Worm (Caenorhabditis elegans) whole organism, midembryonic: ENCODE data around the gene F59B2.13.
"Not testable (repeated sequence)": the region's sequence is repeated elsewhere in the genome, so short reads cannot be mapped to it uniquely, and the experiment has no call there.

Source experiments
- T22C8.4 ChIP-seq: fragments of 200-800 bp; sonication (Bioruptor generic); IDR thresholded peaks from 2 replicates; pipeline ENCODE4 v1.3.6; 2022; ENCODE audit warnings: missing genetic modification characterization, missing compliant biosample characterization
- cog-1 ChIP-seq: sonication (generic microtip); optimal IDR thresholded peaks from 2 replicates; lab custom pipeline; 2016; ENCODE audit warnings: missing genetic modification characterization, missing compliant biosample characterization
- flt-1 ChIP-seq: fragments of 200-800 bp; sonication (Bioruptor generic); IDR thresholded peaks from 2 replicates; pipeline ENCODE4 v1.3.6; 2022; ENCODE audit warnings: missing genetic modification characterization, missing compliant biosample characterization
- klf-2 ChIP-seq: fragments of 200-800 bp; sonication (Bioruptor generic); conservative IDR thresholded peaks from 2 replicates; pipeline ENCODE4 v1.3.6; 2022; ENCODE audit warnings: missing genetic modification reagents, missing genetic modification characterization, missing compliant biosample characterization
- med-1 ChIP-seq: sonication (generic microtip); optimal IDR thresholded peaks from 2 replicates; lab custom pipeline; 2017; ENCODE audit warnings: missing genetic modification characterization, mild to moderate bottlenecking, missing compliant biosample characterization, antibody characterized with exemption, missing genetic modification reagents; ENCODE audit not compliant: insufficient read depth
- ref-1 ChIP-seq: fragments of 200-800 bp; sonication (Bioruptor generic); conservative IDR thresholded peaks from 2 replicates; pipeline ENCODE4 v1.3.6; 2022; ENCODE audit warnings: missing genetic modification reagents, missing genetic modification characterization, missing compliant biosample characterization
- tab-1 ChIP-seq: fragments of 200-800 bp; sonication (Bioruptor generic); IDR thresholded peaks from 2 replicates; pipeline ENCODE4 v1.3.6; 2022; ENCODE audit warnings: missing genetic modification characterization, missing compliant biosample characterization
- ztf-23 ChIP-seq: fragments of 200-800 bp; sonication (Bioruptor generic); IDR thresholded peaks from 2 replicates; pipeline ENCODE4 v1.3.6; 2022; ENCODE audit warnings: missing genetic modification reagents, missing genetic modification characterization, missing compliant biosample characterization
- ztf-29 ChIP-seq: fragments of 200-800 bp; sonication (Bioruptor generic); IDR thresholded peaks from 2 replicates; pipeline ENCODE4 v1.3.6; 2022; ENCODE audit warnings: missing genetic modification reagents, missing genetic modification characterization, missing compliant biosample characterization

F59B2.13 gene

DNA sequence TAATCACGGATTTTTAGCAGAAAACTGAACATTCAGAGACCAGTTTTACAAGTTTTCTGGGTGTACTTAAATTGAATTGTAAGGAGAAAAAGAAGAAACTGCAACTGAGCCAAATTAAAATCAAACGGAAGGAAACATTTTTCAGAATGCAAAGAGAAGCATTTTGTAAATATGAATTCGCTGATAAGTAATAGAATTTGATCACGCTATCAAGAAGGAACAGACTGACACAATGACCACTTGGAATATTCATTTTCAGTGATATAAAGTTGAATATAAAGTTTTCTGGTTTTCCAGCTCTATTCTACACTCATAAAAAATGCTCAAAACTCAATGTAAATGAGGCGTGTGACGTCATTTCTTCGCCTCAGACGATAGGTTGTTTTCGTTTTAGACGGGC is 7.3 kb upstream of the F59B2.13 start:
- no peak for TF ChIP-seq flt-1 (GFP tag; lab: Robert Waterston, UW)
- no peak for TF ChIP-seq tab-1 (GFP tag; lab: Robert Waterston, UW)
- TF ChIP-seq cog-1: no peak

DNA sequence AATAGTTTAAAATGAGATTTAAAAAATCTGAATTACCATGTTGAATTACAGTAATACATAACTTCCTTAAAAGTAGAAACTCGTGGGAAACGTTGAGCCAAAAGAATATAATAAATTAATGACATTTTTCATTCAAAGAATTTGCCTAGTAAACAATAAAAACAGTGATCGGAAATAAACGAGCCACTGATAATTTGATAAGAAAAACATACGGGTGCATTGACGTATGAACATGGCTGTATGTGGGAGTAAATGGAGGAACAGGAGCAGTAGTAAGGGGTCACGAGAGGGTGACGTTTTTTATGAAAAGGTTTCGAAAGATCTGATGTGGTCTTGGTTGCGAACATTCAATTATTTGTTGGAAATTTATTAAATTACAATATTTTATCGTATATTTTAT is 4.0 kb upstream of the F59B2.13 start:
- TF ChIP-seq ref-1 (GFP tag; lab: Robert Waterston, UW) (no peak), T22C8.4 (GFP tag; lab: Robert Waterston, UW) (no peak), ztf-23 (GFP tag; lab: Robert Waterston, UW) (no peak), flt-1 (GFP tag; lab: Robert Waterston, UW) (no peak), ztf-29 (GFP tag; lab: Robert Waterston, UW) (no peak), klf-2 (GFP tag; lab: Robert Waterston, UW) (no peak), cog-1 (no peak)

DNA sequence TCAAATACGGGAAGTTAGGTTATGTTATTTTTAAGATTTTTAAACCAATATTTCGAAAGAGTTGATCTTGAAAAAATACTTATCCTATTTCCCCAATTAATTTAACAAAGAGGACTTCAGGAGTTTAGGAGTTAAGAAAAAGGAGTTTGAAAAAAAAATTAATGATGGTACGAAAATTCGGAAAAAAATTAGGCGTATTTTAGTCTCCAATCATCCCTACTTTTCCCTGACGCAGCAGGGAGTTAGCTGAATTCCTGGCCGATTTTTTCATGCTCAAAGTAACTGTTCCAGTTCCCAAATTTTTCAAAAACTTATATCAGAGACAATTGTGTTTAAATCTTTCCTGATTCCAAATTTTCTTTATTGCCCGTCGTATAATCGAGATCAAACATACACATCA is 3.2 kb downstream of the F59B2.13 start:
- TF ChIP-seq T22C8.4 (GFP tag; lab: Robert Waterston, UW) (no peak), cog-1 (no peak), ztf-23 (GFP tag; lab: Robert Waterston, UW) (no peak), tab-1 (GFP tag; lab: Robert Waterston, UW) (no peak), ref-1 (GFP tag; lab: Robert Waterston, UW) (no peak), klf-2 (GFP tag; lab: Robert Waterston, UW) (no peak), flt-1 (GFP tag; lab: Robert Waterston, UW) (no peak), ztf-29 (GFP tag; lab: Robert Waterston, UW) (no peak), med-1 (GFP tag; lab: Kevin White, UChicago) (no peak)

DNA sequence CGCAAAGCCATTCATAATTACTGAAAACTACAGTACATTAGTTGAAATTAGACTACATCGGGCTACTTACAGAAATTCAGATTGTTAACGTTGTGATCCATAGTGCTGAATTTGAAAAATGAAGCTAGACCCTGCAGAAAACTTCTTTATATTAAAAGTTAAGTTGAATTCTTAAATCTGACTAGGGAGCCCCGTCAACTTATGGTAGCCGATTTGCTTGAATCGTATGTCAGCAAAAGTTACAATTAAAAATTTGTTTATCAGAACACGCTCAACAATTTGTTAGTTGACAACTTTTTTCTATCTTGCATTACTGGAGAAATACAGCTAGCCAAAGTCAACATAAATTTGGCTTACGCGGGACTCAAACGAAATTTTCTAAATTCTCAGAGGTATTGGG is 4.3 kb downstream of the F59B2.13 start, which contains the start of gene F59B2.14:
TSS of gene F59B2.14 (minus strand) at position 101 of the 400 bp plus-strand sequence.
- TF ChIP-seq ref-1 (GFP tag; lab: Robert Waterston, UW) (no peak), T22C8.4 (GFP tag; lab: Robert Waterston, UW) (no peak), ztf-23 (GFP tag; lab: Robert Waterston, UW) (no peak), klf-2 (GFP tag; lab: Robert Waterston, UW) (no peak), ztf-29 (GFP tag; lab: Robert Waterston, UW) (no peak), cog-1 (no peak), tab-1 (GFP tag; lab: Robert Waterston, UW) (no peak), flt-1 (GFP tag; lab: Robert Waterston, UW) (no peak), med-1 (GFP tag; lab: Kevin White, UChicago) (no peak)

DNA sequence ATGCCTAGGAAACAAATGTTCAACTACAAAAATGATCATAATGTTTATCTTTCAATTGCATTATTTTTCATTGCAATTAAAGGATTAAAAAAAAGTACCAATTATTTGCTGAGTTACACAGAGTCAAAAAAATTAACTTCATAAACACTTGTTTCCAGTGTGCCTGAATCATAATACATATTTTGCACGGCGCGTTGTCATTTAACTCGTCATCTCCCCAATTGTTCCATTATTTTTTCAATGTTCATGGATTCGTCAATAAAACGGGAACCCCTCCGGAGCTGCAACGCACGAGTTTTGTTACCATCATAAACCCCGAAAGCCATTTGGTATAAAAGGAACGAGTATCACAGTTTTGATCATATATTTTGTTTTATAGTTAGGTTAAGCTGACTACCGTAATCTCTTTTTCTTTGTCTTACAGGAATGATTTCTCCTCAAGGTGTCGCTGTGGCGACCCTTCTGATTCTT is 9.6 kb downstream of the F59B2.13 start, which contains the start of gene F59B2.12:
TSS of gene F59B2.12 (plus strand) at position 421 of the 471 bp plus-strand sequence.
- no peak for TF ChIP-seq ref-1 (GFP tag; lab: Robert Waterston, UW)
- no peak for TF ChIP-seq klf-2 (GFP tag; lab: Robert Waterston, UW)
- TF ChIP-seq ztf-29 (GFP tag; lab: Robert Waterston, UW): no peak
- no peak for TF ChIP-seq cog-1
- TF ChIP-seq tab-1 (GFP tag; lab: Robert Waterston, UW): no peak
- no peak for TF ChIP-seq med-1 (GFP tag; lab: Kevin White, UChicago)
- TF ChIP-seq T22C8.4 (GFP tag; lab: Robert Waterston, UW): no peak
- TF ChIP-seq ztf-23 (GFP tag; lab: Robert Waterston, UW): no peak
- TF ChIP-seq flt-1 (GFP tag; lab: Robert Waterston, UW): no peak

DNA sequence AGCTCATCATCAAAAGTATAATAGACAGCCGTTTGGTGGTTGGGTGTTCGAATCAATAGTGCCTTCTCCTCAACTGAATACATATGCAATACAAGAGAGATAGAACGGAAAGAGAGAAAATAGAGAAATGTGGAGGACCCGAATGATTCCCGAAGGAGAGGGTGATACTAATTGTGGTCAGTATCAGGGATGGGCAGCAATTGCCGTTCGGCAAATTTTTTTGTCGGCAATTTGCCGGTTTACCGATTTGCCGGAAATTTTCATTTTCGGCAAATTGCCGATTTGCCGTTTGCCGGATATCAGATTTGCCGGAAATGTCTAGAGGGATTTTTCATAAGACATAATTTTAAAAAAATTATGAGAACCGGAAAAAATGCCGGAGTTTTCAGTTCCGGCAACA is 14.5 kb downstream of the F59B2.13 start, which contains the start of gene F59B2.9:
TSS of gene F59B2.9 (minus strand) at position 101 of the 400 bp plus-strand sequence.
- no peak for TF ChIP-seq ref-1 (GFP tag; lab: Robert Waterston, UW)
- TF ChIP-seq T22C8.4 (GFP tag; lab: Robert Waterston, UW): no peak
- no peak for TF ChIP-seq med-1 (GFP tag; lab: Kevin White, UChicago)
- TF ChIP-seq flt-1 (GFP tag; lab: Robert Waterston, UW): no peak
- TF ChIP-seq cog-1: no peak
- no peak for TF ChIP-seq ztf-23 (GFP tag; lab: Robert Waterston, UW)
- no peak for TF ChIP-seq ztf-29 (GFP tag; lab: Robert Waterston, UW)
- no peak for TF ChIP-seq tab-1 (GFP tag; lab: Robert Waterston, UW)
- no peak for TF ChIP-seq klf-2 (GFP tag; lab: Robert Waterston, UW)

DNA sequence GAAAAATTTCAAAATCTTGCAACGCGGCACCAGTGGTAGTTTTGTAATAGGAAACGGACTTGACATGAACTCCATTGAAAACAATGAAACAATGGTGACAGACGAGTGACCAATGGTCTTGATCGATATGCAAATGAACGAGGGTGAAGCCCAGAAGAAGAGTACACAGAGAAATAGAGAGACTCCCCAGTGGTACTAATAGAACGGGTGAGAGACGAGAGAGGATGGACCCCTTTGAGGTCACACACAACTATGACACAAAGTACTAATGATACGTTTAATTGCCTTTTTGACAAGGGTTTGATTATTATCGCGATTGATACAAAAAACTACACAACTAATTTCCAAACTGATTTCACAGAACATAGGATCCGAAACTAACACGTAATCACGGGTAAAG is 16.8 kb downstream of the F59B2.13 start, which contains the start of gene F59B2.8:
TSS of gene F59B2.8 (minus strand) at position 151 of the 400 bp plus-strand sequence.
- TF ChIP-seq flt-1 (GFP tag; lab: Robert Waterston, UW) (0 out of 2 replicates have a peak, but pooled peaks have one; percentile 54), ztf-29 (GFP tag; lab: Robert Waterston, UW) (peak; percentile 23; the same call in 1 of the 2 replicates), cog-1 (no peak)

DNA sequence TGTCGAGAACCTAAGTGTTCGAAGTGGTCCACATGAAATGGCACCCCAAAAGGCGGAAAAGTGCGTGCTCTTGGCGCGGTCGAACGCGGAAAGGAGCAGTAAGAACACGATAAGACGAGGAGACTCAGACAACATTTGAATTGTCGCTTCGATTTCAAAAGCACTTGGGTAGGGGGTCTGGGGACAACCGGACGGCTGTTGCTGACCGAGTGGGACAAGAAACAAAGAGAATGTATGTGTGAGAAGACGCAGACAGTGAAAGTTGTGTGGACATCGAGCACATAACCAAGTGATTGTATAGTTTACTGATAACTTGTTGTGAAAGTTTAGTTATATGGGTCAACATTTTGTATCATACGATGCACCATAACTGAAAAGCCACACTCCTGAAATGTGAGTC is 19.7 kb downstream of the F59B2.13 start:
- TF ChIP-seq tab-1 (GFP tag; lab: Robert Waterston, UW): 0 out of 2 replicates have a peak, but pooled peaks have one; percentile 7
- TF ChIP-seq cog-1: peak; percentile 20
- TF ChIP-seq med-1 (GFP tag; lab: Kevin White, UChicago): no peak
- no peak for TF ChIP-seq klf-2 (GFP tag; lab: Robert Waterston, UW)
- no peak for TF ChIP-seq ztf-23 (GFP tag; lab: Robert Waterston, UW)
- no peak for TF ChIP-seq T22C8.4 (GFP tag; lab: Robert Waterston, UW)

DNA sequence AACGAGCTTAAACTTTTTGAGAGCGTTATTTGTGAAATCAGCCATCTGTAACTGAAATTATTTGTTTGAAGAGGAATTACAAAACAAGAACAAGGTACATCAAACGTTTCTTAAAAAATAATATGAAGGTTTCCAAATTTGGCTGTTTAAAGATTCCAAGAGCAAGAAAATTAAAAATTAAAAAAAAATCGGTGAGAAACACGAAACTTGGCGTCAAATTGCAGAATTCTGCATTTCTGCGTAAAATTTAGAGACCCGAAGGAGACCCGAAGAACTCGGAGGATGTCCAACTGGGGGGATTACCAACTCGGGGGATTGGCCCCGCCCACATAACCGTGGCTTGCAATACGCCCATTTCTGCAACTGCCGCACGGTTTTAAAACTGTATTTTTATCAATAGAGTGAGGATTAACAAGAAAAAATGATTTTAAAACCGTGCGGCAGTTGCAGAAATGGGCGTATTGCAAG is 20.9 kb downstream of the F59B2.13 start, which contains the start of gene rab-6.1:
TSS of gene rab-6.1 (minus strand) at position 51 of the 468 bp plus-strand sequence.
- TF ChIP-seq med-1 (GFP tag; lab: Kevin White, UChicago); cog-1; klf-2 (GFP tag; lab: Robert Waterston, UW): not testable (repeated sequence)

DNA sequence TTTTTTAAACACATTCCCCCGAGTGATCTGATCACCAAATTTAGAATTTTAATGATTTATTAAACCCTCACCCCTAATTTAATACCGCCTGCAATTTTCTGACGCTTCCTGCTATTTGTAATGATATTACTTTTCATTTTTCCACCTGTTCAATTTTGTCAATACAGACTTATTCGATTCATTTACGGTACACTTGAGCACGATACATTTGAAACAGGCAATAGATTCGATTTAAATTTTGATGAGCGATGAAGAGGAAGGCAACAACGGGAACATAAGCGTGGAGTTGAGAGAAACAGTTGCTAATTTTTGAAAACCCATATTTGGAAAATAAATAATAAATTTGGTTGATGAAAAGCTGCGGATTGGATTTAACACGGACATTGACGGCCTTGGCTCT is 22.2 kb downstream of the F59B2.13 start:
- no peak for TF ChIP-seq ref-1 (GFP tag; lab: Robert Waterston, UW)
- no peak for TF ChIP-seq ztf-23 (GFP tag; lab: Robert Waterston, UW)
- TF ChIP-seq ztf-29 (GFP tag; lab: Robert Waterston, UW): no peak
- no peak for TF ChIP-seq cog-1
